Fruit fly (Drosophila melanogaster) whole organism, embryonic: ENCODE data around the gene CG3655.

Source experiments
- CG10209 ChIP-seq: fragments of 200-800 bp; sonication (Bioruptor generic); optimal IDR thresholded peaks from 3 replicates; lab custom pipeline; 2017; ENCODE audit warnings: missing biosample characterization, mild to moderate bottlenecking, missing genetic modification characterization, missing genetic modification reagents
- CG8478 ChIP-seq: fragments of >200 bp; optimal IDR thresholded peaks from 2 replicates; lab custom pipeline; 2018
- Dfd ChIP-seq, 2 experiments: fragments of >200 bp; optimal IDR thresholded peaks; 2 replicates each; lab custom pipeline; 2017; ENCODE audit warnings: missing biosample characterization in 2 of 2, missing genetic modification characterization in 2 of 2
- Eip74EF ChIP-seq, 2 experiments: fragments of 200-800 bp in 1 of 2; fragments of >200 bp in 1 of 2; sonication (Bioruptor generic) in 1 of 2; optimal IDR thresholded peaks; 2 replicates each; lab custom pipeline; 2017 to 2019; ENCODE audit warnings: missing biosample characterization in 2 of 2, missing genetic modification characterization in 2 of 2, mild to moderate bottlenecking in 1 of 2, moderate library complexity in 1 of 2
- Ptx1 ChIP-seq: fragments of 200-800 bp; sonication (Bioruptor generic); IDR thresholded peaks from 2 replicates; pipeline ENCODE4 v1.3.6; 2022; ENCODE audit warnings: missing biosample characterization, missing genetic modification characterization
- ci ChIP-seq: fragments of 200-800 bp; sonication (Bioruptor generic); IDR thresholded peaks from 3 replicates; pipeline ENCODE4 v1.3.6; 2022; ENCODE audit warnings: missing biosample characterization, missing genetic modification characterization
- cwo ChIP-seq: fragments of 200-800 bp; sonication (Bioruptor generic); optimal IDR thresholded peaks from 3 replicates; lab custom pipeline; 2017; ENCODE audit warnings: missing biosample characterization, missing genetic modification characterization, mild to moderate bottlenecking, moderate library complexity, missing genetic modification reagents
- hth ChIP-seq: fragments of >200 bp; optimal IDR thresholded peaks from 2 replicates; lab custom pipeline; 2017; ENCODE audit warnings: inconsistent platforms
- kay ChIP-seq: fragments of 200-800 bp; sonication (Bioruptor generic); optimal IDR thresholded peaks from 2 replicates; lab custom pipeline; 2016; ENCODE audit warnings: missing biosample characterization, missing genetic modification characterization
- sc ChIP-seq, 3 experiments: fragments of >200 bp in 2 of 3; fragments of 200-800 bp in 1 of 3; sonication (Bioruptor generic) in 1 of 3; optimal IDR thresholded peaks; 2 replicates in 2 of 3; 3 replicates in 1 of 3; lab custom pipeline; 2017; ENCODE audit warnings: mild to moderate bottlenecking in 1 of 3, missing biosample characterization in 1 of 3, missing genetic modification characterization in 1 of 3, missing genetic modification reagents in 1 of 3
- stc ChIP-seq: fragments of 200-800 bp; sonication (Bioruptor generic); IDR thresholded peaks from 2 replicates; pipeline ENCODE4 v1.3.6; 2022; ENCODE audit warnings: missing biosample characterization, missing genetic modification characterization
- tx ChIP-seq: fragments of 200-800 bp; sonication (Bioruptor generic); optimal IDR thresholded peaks from 2 replicates; lab custom pipeline; 2016; ENCODE audit warnings: missing biosample characterization, missing genetic modification characterization

- TF ChIP-seq Eip74EF (GFP tag; optimal IDR thresholded peaks at IDR 0.05; lab: Kevin White, UChicago), result no peak
- 0 out of 2 replicates have a peak, but pooled peaks have one; percentile 16 for TF ChIP-seq stc (GFP tag; lab: Robert Waterston, UW)
- no peak for TF ChIP-seq Dfd (GFP tag; optimal IDR thresholded peaks at IDR 0.05; lab: Kevin White, UChicago)
- no peak for TF ChIP-seq CG10209 (GFP tag; lab: Kevin White, UChicago)
- no peak for TF ChIP-seq kay (GFP tag; lab: Kevin White, UChicago)
- TF ChIP-seq CG8478 (lab: Kevin White, UChicago), result no peak
- no peak for TF ChIP-seq sc (optimal IDR thresholded peaks at IDR 0.05; lab: Kevin White, UChicago)
- no peak for TF ChIP-seq sc (GFP tag; optimal IDR thresholded peaks at IDR 0.05; lab: Kevin White, UChicago)
- TF ChIP-seq ci, result peak; percentile 74
- no peak for TF ChIP-seq hth
- TF ChIP-seq Ptx1 (GFP tag; lab: Robert Waterston, UW), result peak; percentile 33; the same call in 1 of the 2 replicates
- no peak for TF ChIP-seq tx (GFP tag; lab: Kevin White, UChicago)
- no peak for TF ChIP-seq cwo (GFP tag; lab: Kevin White, UChicago)
Measured at dm6 chrX:1083123-1083522, 51.6 kb downstream of the CG3655 start.
